Worm (Caenorhabditis elegans) whole organism, young adult: ENCODE data around the gene ugt-29.

Experiments
- B0019.2 ChIP-seq: fragments of 200-800 bp; sonication (Bioruptor generic); conservative IDR thresholded peaks from 2 replicates; pipeline ENCODE4 v1.3.6; 2022; ENCODE audit warnings: missing genetic modification reagents, missing genetic modification characterization, missing compliant biosample characterization
- B0336.3 ChIP-seq: fragments of 200-800 bp; sonication (Bioruptor generic); IDR thresholded peaks from 2 replicates; pipeline ENCODE4 v1.3.6; 2022; ENCODE audit warnings: missing genetic modification characterization, missing compliant biosample characterization
- F23B12.7 ChIP-seq: sonication (generic microtip); optimal IDR thresholded peaks from 2 replicates; lab custom pipeline; 2017; ENCODE audit warnings: missing genetic modification characterization, mild to moderate bottlenecking, missing compliant biosample characterization, antibody characterized with exemption, moderate library complexity; ENCODE audit not compliant: insufficient read depth
- F37B4.10 ChIP-seq: fragments of 200-800 bp; sonication (Bioruptor generic); IDR thresholded peaks from 2 replicates; pipeline ENCODE4 v1.3.6; 2022; ENCODE audit warnings: missing genetic modification characterization, missing compliant biosample characterization
- F39B2.1 ChIP-seq: fragments of 200-800 bp; sonication (Bioruptor generic); IDR thresholded peaks from 2 replicates; pipeline ENCODE4 v1.3.6; 2022; ENCODE audit warnings: missing genetic modification reagents, missing genetic modification characterization, missing compliant biosample characterization
- F52B5.7 ChIP-seq: sonication (generic microtip); optimal IDR thresholded peaks from 2 replicates; lab custom pipeline; 2016; ENCODE audit warnings: mild to moderate bottlenecking, missing genetic modification characterization, missing compliant biosample characterization
- K11D2.4 ChIP-seq: fragments of 200-800 bp; sonication (Bioruptor generic); IDR thresholded peaks from 2 replicates; pipeline ENCODE4 v1.3.6; 2022; ENCODE audit warnings: missing genetic modification reagents, missing genetic modification characterization, missing compliant biosample characterization
- T26A5.8 ChIP-seq: sonication (generic microtip); optimal IDR thresholded peaks from 2 replicates; lab custom pipeline; 2016; ENCODE audit warnings: missing genetic modification characterization, missing compliant biosample characterization
- Y67H2A.10 ChIP-seq: fragments of 200-800 bp; sonication (Bioruptor generic); conservative IDR thresholded peaks from 2 replicates; pipeline ENCODE4 v1.3.6; 2022; ENCODE audit warnings: missing genetic modification reagents, missing genetic modification characterization, missing compliant biosample characterization
- Y79H2A.3 ChIP-seq: fragments of 200-800 bp; sonication (Bioruptor generic); conservative IDR thresholded peaks from 2 replicates; pipeline ENCODE4 v1.3.6; 2022; ENCODE audit warnings: missing genetic modification reagents, missing genetic modification characterization, missing compliant biosample characterization
- Y95B8A.8 ChIP-seq: fragments of 200-800 bp; sonication (Bioruptor generic); IDR thresholded peaks from 2 replicates; pipeline ENCODE4 v1.3.6; 2022; ENCODE audit warnings: missing genetic modification reagents, missing genetic modification characterization, missing compliant biosample characterization
- ZK185.1 ChIP-seq: sonication (generic microtip); optimal IDR thresholded peaks from 2 replicates; lab custom pipeline; 2016; ENCODE audit warnings: mild to moderate bottlenecking, missing genetic modification characterization, missing compliant biosample characterization; ENCODE audit not compliant: poor library complexity, severe bottlenecking
- akir-1 ChIP-seq: fragments of 200-800 bp; sonication (Bioruptor generic); optimal IDR thresholded peaks from 2 replicates; lab custom pipeline; 2018; ENCODE audit warnings: mild to moderate bottlenecking, missing genetic modification characterization, moderate library complexity, missing compliant biosample characterization
- ama-1 ChIP-seq, 3 experiments: fragments of 150-350 bp in 1 of 3; sonication (generic microtip) in 2 of 3; optimal IDR thresholded peaks; 2 replicates each; lab custom pipeline; 2014 to 2018; ENCODE audit warnings: missing biosample characterization in 2 of 3, missing genetic modification characterization in 2 of 3, missing genetic modification reagents in 2 of 3
- atf-7 ChIP-seq: sonication (generic microtip); optimal IDR thresholded peaks from 2 replicates; lab custom pipeline; 2017; ENCODE audit warnings: mild to moderate bottlenecking, missing genetic modification characterization, missing compliant biosample characterization
- athp-1 ChIP-seq: sonication (generic microtip); optimal IDR thresholded peaks from 2 replicates; lab custom pipeline; 2017; ENCODE audit warnings: mild to moderate bottlenecking, missing genetic modification characterization, missing compliant biosample characterization
- bed-1 ChIP-seq: fragments of 200-800 bp; sonication (Bioruptor generic); IDR thresholded peaks from 2 replicates; pipeline ENCODE4 v1.3.6; 2022; ENCODE audit warnings: missing genetic modification reagents, missing genetic modification characterization, missing compliant biosample characterization
- ccch-3 ChIP-seq: fragments of 200-800 bp; sonication (Bioruptor generic); optimal IDR thresholded peaks from 2 replicates; lab custom pipeline; 2018; ENCODE audit warnings: mild to moderate bottlenecking, missing genetic modification characterization, missing compliant biosample characterization
- ceh-91 ChIP-seq: fragments of 200-800 bp; sonication (Bioruptor generic); IDR thresholded peaks from 2 replicates; pipeline ENCODE4 v1.3.6; 2022; ENCODE audit warnings: missing genetic modification reagents, missing genetic modification characterization, missing compliant biosample characterization
- die-1 ChIP-seq: sonication (generic microtip); optimal IDR thresholded peaks from 2 replicates; lab custom pipeline; 2016; ENCODE audit warnings: missing genotype, mild to moderate bottlenecking, missing genetic modification characterization, missing compliant biosample characterization
- dpl-1 ChIP-seq: fragments of 150-350 bp; optimal IDR thresholded peaks from 2 replicates; lab custom pipeline; 2014; ENCODE audit warnings: missing biosample characterization, missing genetic modification reagents, missing genetic modification characterization
- egl-44 ChIP-seq: fragments of 200-800 bp; sonication (Bioruptor generic); IDR thresholded peaks from 2 replicates; pipeline ENCODE4 v1.3.6; 2022; ENCODE audit warnings: missing genetic modification reagents, missing genetic modification characterization, missing compliant biosample characterization
- hmg-1.2 ChIP-seq: fragments of 200-800 bp; sonication (Bioruptor generic); IDR thresholded peaks from 2 replicates; pipeline ENCODE4 v1.3.6; 2022; ENCODE audit warnings: missing genetic modification reagents, missing genetic modification characterization, missing compliant biosample characterization
- let-526 ChIP-seq: fragments of 200-800 bp; sonication (Bioruptor generic); IDR thresholded peaks from 2 replicates; pipeline ENCODE4 v1.3.6; 2022; ENCODE audit warnings: missing genetic modification reagents, missing genetic modification characterization, missing compliant biosample characterization
- lin-26 ChIP-seq: fragments of 200-800 bp; sonication (Bioruptor generic); IDR thresholded peaks from 2 replicates; pipeline ENCODE4 v1.3.6; 2022; ENCODE audit warnings: missing genetic modification reagents, missing genetic modification characterization, missing compliant biosample characterization
- lin-35 ChIP-seq, 3 experiments: fragments of 150-350 bp in 2 of 3; sonication (generic microtip) in 1 of 3; optimal IDR thresholded peaks; 2 replicates each; lab custom pipeline; 2014 to 2018; ENCODE audit warnings: missing biosample characterization in 3 of 3, missing genetic modification characterization in 3 of 3, missing genetic modification reagents in 3 of 3
- lin-54 ChIP-seq: fragments of 200-800 bp; sonication (Bioruptor generic); optimal IDR thresholded peaks from 2 replicates; lab custom pipeline; 2018; ENCODE audit warnings: mild to moderate bottlenecking, missing genetic modification characterization, missing compliant biosample characterization
- madf-3 ChIP-seq: fragments of 200-800 bp; sonication (Bioruptor generic); IDR thresholded peaks from 2 replicates; pipeline ENCODE4 v1.3.6; 2022; ENCODE audit warnings: missing genetic modification reagents, missing genetic modification characterization, missing compliant biosample characterization
- madf-6 ChIP-seq: fragments of 200-800 bp; sonication (Bioruptor generic); IDR thresholded peaks from 2 replicates; pipeline ENCODE4 v1.3.6; 2022; ENCODE audit warnings: missing genetic modification reagents, missing genetic modification characterization, missing compliant biosample characterization
- madf-8 ChIP-seq: fragments of 200-800 bp; sonication (Bioruptor generic); conservative IDR thresholded peaks from 2 replicates; pipeline ENCODE4 v1.3.6; 2022; ENCODE audit warnings: missing genetic modification reagents, missing genetic modification characterization, missing compliant biosample characterization
- mcd-1 ChIP-seq: fragments of 200-800 bp; sonication (Bioruptor generic); IDR thresholded peaks from 2 replicates; pipeline ENCODE4 v1.3.6; 2022; ENCODE audit warnings: missing genetic modification reagents, missing genetic modification characterization, missing compliant biosample characterization
- mxl-1 ChIP-seq: sonication (generic microtip); optimal IDR thresholded peaks from 2 replicates; lab custom pipeline; 2016; ENCODE audit warnings: missing genetic modification characterization, missing compliant biosample characterization
- nfya-1 ChIP-seq: sonication (generic microtip); optimal IDR thresholded peaks from 2 replicates; lab custom pipeline; 2017; ENCODE audit warnings: antibody characterized with exemption, missing compliant biosample characterization, missing genetic modification characterization, borderline replicate concordance; ENCODE audit not compliant: insufficient read depth
- nfya-2 ChIP-seq: fragments of 200-800 bp; sonication (Bioruptor generic); IDR thresholded peaks from 2 replicates; pipeline ENCODE4 v1.3.6; 2022; ENCODE audit warnings: missing genetic modification reagents, missing genetic modification characterization, missing compliant biosample characterization
- nfyb-1 ChIP-seq: fragments of 200-800 bp; sonication (Bioruptor generic); IDR thresholded peaks from 2 replicates; pipeline ENCODE4 v1.3.6; 2022; ENCODE audit warnings: missing genetic modification reagents, missing genetic modification characterization, missing compliant biosample characterization
- nhr-90 ChIP-seq: sonication (generic microtip); optimal IDR thresholded peaks from 2 replicates; lab custom pipeline; 2016; ENCODE audit warnings: missing genotype, mild to moderate bottlenecking, missing genetic modification characterization, missing compliant biosample characterization
- pha-4 ChIP-seq: fragments of 150-350 bp; sonication (generic microtip); optimal IDR thresholded peaks from 2 replicates; lab custom pipeline; 2014; ENCODE audit warnings: missing biosample characterization, missing genetic modification reagents, missing genetic modification characterization
- rcor-1 ChIP-seq: fragments of 200-800 bp; sonication (Bioruptor generic); IDR thresholded peaks from 2 replicates; pipeline ENCODE4 v1.3.6; 2022; ENCODE audit warnings: missing genetic modification reagents, missing genetic modification characterization, missing compliant biosample characterization
- repo-1 ChIP-seq: sonication (generic microtip); optimal IDR thresholded peaks from 2 replicates; lab custom pipeline; 2017; ENCODE audit warnings: mild to moderate bottlenecking, missing genetic modification characterization, missing compliant biosample characterization
- sdz-38 ChIP-seq: sonication (generic microtip); optimal IDR thresholded peaks from 2 replicates; lab custom pipeline; 2016; ENCODE audit warnings: missing genotype, missing genetic modification characterization, missing compliant biosample characterization
- sea-2 ChIP-seq: fragments of 200-800 bp; sonication (Bioruptor generic); IDR thresholded peaks from 2 replicates; pipeline ENCODE4 v1.3.6; 2022; ENCODE audit warnings: missing genetic modification characterization, missing compliant biosample characterization
- snpc-1.1 ChIP-seq: sonication (generic microtip); optimal IDR thresholded peaks from 2 replicates; lab custom pipeline; 2017; ENCODE audit warnings: missing genetic modification characterization, mild to moderate bottlenecking, missing compliant biosample characterization, antibody characterized with exemption, moderate library complexity, missing genotype, missing genetic modification reagents; ENCODE audit not compliant: insufficient read depth
- tbx-9 ChIP-seq: sonication (generic microtip); optimal IDR thresholded peaks from 2 replicates; lab custom pipeline; 2016; ENCODE audit warnings: borderline replicate concordance, missing genetic modification characterization, inconsistent platforms, missing compliant biosample characterization
- unc-130 ChIP-seq: sonication (generic microtip); optimal IDR thresholded peaks from 2 replicates; lab custom pipeline; 2016; ENCODE audit warnings: missing genetic modification reagents, missing genetic modification characterization, missing compliant biosample characterization
- unc-62 ChIP-seq: fragments of 150-350 bp; optimal IDR thresholded peaks from 2 replicates; lab custom pipeline; 2014; ENCODE audit warnings: missing biosample characterization, missing genetic modification reagents, missing genetic modification characterization
- ztf-22 ChIP-seq: fragments of 200-800 bp; sonication (Bioruptor generic); optimal IDR thresholded peaks from 2 replicates; lab custom pipeline; 2018; ENCODE audit warnings: mild to moderate bottlenecking, missing genetic modification characterization, moderate library complexity, missing compliant biosample characterization
- ztf-28 ChIP-seq: fragments of 200-800 bp; sonication (Bioruptor generic); IDR thresholded peaks from 2 replicates; pipeline ENCODE4 v1.3.6; 2022; ENCODE audit warnings: missing genetic modification reagents, missing genetic modification characterization, missing compliant biosample characterization

The ugt-29 gene

ce11 chrV:726573-727483 is 27.4 kb upstream of the ugt-29 start (continued):
- TF ChIP-seq madf-8 (no peak), ama-1 (optimal IDR thresholded peaks at IDR 0.05; lab: Kevin White, UChicago) (peak; percentile 38), ama-1 (GFP tag; optimal IDR thresholded peaks at IDR 0.05; lab: Kevin White, UChicago) (no peak), atf-7 (tag; lab: Kevin White, UChicago) (no peak), nhr-90 (tag; lab: Kevin White, UChicago) (no peak), athp-1 (tag; lab: Kevin White, UChicago) (no peak), ztf-22 (GFP tag; lab: Kevin White, UChicago) (no peak), Y67H2A.10 (GFP tag; lab: Robert Waterston, UW) (no peak), pha-4 (tag; lab: Kevin White, UChicago) (no peak), unc-62 (no peak), akir-1 (GFP tag; lab: Kevin White, UChicago) (no peak), F23B12.7 (no peak), ccch-3 (GFP tag; lab: Kevin White, UChicago) (no peak), T26A5.8 (no peak), sdz-38 (tag; lab: Kevin White, UChicago) (no peak), unc-130 (no peak), hmg-1.2 (no peak), F37B4.10 (no peak), mxl-1 (tag; lab: Kevin White, UChicago) (no peak), ZK185.1 (no peak), die-1 (tag; lab: Kevin White, UChicago) (no peak), let-526 (GFP tag; lab: Robert Waterston, UW) (no peak), sea-2 (GFP tag; lab: Robert Waterston, UW) (no peak), lin-35 (GFP tag; optimal IDR thresholded peaks at IDR 0.05; lab: Kevin White, UChicago) (no peak), ztf-28 (GFP tag; lab: Robert Waterston, UW) (0 out of 2 replicates have a peak, but pooled peaks have one; percentile 10), nfyb-1 (GFP tag; lab: Robert Waterston, UW) (peak; percentile 10; the same call in 1 of the 2 replicates), B0336.3 (GFP tag; lab: Robert Waterston, UW) (peak; percentile 7; the same call in 1 of the 2 replicates), nfya-2 (no peak), repo-1 (no peak), mcd-1 (GFP tag; lab: Robert Waterston, UW) (no peak), lin-54 (no peak), dpl-1 (GFP tag; lab: Kevin White, UChicago) (no peak), K11D2.4 (peak; percentile 32; the same call in 1 of the 2 replicates), B0019.2 (no peak), madf-3 (no peak), bed-1 (GFP tag; lab: Robert Waterston, UW) (no peak), madf-6 (no peak), Y79H2A.3 (GFP tag; lab: Robert Waterston, UW) (no peak), F52B5.7 (tag; lab: Kevin White, UChicago) (no peak), F39B2.1 (GFP tag; lab: Robert Waterston, UW) (no peak), nfya-1 (tag; lab: Kevin White, UChicago) (no peak), egl-44 (GFP tag; lab: Robert Waterston, UW) (no peak), snpc-1.1 (tag; lab: Kevin White, UChicago) (no peak), Y95B8A.8 (GFP tag; lab: Robert Waterston, UW) (peak; percentile 18; the same call in 1 of the 2 replicates), ceh-91 (no peak), rcor-1 (no peak), tbx-9 (tag; lab: Kevin White, UChicago) (no peak), lin-26 (GFP tag; lab: Robert Waterston, UW) (no peak)
